Worm (Caenorhabditis elegans): Measurements from ENCODE around the gene F31A3.3.

DNA sequence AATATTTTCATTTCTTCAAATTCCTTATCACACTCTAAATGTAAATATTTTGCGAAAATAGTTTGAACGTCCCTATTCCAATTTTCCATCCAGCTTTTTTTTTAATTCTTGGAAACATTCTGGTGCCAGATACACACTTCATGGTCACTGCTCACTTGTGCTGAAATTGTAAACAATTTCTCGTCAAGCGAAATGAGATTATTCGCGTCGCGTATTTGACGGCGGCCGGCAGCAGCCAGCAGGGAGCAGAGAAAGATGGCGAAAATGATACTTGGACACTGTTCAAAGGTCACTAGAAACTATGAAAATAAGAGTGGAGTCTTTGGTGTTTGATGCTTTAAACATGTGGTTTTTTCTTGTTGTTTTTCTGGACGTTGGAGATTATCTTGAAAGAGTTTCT lies 29.4 kb downstream of the F31A3.3 start:
- TF ChIP-seq lag-1 (GFP tag; IDR thresholded peaks at IDR 0.05) (no peak), attf-5 (GFP tag; optimal IDR thresholded peaks at IDR 0.05) (no peak), rec-8 (tag; optimal IDR thresholded peaks at IDR 0.05) (no peak), pha-4 (tag; optimal IDR thresholded peaks at IDR 0.05) (no peak), snpc-4 (GFP tag; optimal IDR thresholded peaks at IDR 0.05) (no peak), snpc-4 (tag; optimal IDR thresholded peaks at IDR 0.05) (no peak), efl-1 (GFP tag; optimal IDR thresholded peaks at IDR 0.05) (no peak)

Measured in whole organism, young adult.